Worm (Caenorhabditis elegans) whole organism, late embryonic: Measurements from ENCODE around the gene sop-2.

Experiments used
- K09A11.1 ChIP-seq: sonication (generic microtip); optimal IDR thresholded peaks from 2 replicates; lab custom pipeline; 2017; ENCODE audit warnings: antibody characterized with exemption, mild to moderate bottlenecking, missing genetic modification characterization, missing compliant biosample characterization; ENCODE audit not compliant: insufficient read depth
- ceh-14 ChIP-seq: sonication (generic microtip); optimal IDR thresholded peaks from 2 replicates; lab custom pipeline; 2016; ENCODE audit warnings: missing genotype, missing genetic modification characterization, missing compliant biosample characterization
- ceh-48 ChIP-seq: sonication (generic microtip); optimal IDR thresholded peaks from 2 replicates; lab custom pipeline; 2016; ENCODE audit warnings: missing genetic modification characterization, inconsistent platforms, missing compliant biosample characterization
- fkh-6 ChIP-seq: sonication (generic microtip); optimal IDR thresholded peaks from 2 replicates; lab custom pipeline; 2016; ENCODE audit warnings: missing genetic modification characterization, missing compliant biosample characterization
- nfya-1 ChIP-seq: sonication (generic microtip); optimal IDR thresholded peaks from 2 replicates; lab custom pipeline; 2017; ENCODE audit warnings: missing genetic modification characterization, mild to moderate bottlenecking, missing compliant biosample characterization, antibody characterized with exemption, moderate library complexity
- nhr-232 ChIP-seq: sonication (generic microtip); optimal IDR thresholded peaks from 2 replicates; lab custom pipeline; 2016; ENCODE audit warnings: missing genetic modification characterization, missing compliant biosample characterization
- pqm-1 ChIP-seq: sonication (generic microtip); optimal IDR thresholded peaks from 2 replicates; lab custom pipeline; 2016; ENCODE audit warnings: missing genetic modification characterization, missing compliant biosample characterization
- unc-3 ChIP-seq, 2 experiments: fragments of 200-800 bp in 1 of 2; sonication (Bioruptor generic) in 1 of 2; sonication (generic microtip) in 1 of 2; conservative IDR thresholded peaks in 1 of 2; optimal IDR thresholded peaks in 1 of 2; 2 replicates each; pipeline versions ENCODE4 v1.3.6 to Lab custom; 2016 to 2022; ENCODE audit warnings: missing compliant biosample characterization in 2 of 2, missing genetic modification characterization in 2 of 2, missing genetic modification reagents in 1 of 2

DNA sequence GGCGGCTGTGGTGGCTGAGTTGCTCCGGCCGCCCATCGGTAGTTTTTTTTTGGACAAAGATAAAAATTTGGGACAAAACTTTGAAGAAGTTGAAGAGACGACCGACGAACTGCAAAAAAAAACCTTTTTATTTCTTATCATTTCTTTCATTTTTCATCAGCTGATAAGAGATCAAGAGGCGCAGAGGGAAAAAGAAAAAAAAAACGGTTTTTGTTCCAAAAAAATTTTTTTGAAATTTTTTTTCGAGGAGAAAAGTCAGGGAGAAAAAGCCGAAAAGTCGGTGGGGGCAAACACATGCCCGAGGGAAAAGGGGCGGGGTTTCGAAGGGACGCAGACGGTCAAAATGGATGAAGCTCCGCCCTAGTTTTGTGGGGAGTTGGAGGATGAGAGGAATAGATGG is 12.4 kb downstream of the sop-2 start, which contains the start of gene ras-1:
- TF ChIP-seq pqm-1 (tag; lab: Kevin White, UChicago): no peak
- TF ChIP-seq fkh-6: no peak
- no peak for TF ChIP-seq nhr-232 (tag; lab: Kevin White, UChicago)
- no peak for TF ChIP-seq K09A11.1 (tag; lab: Kevin White, UChicago)
- no peak for TF ChIP-seq nfya-1 (tag; lab: Kevin White, UChicago)
- TF ChIP-seq ceh-48 (tag; lab: Kevin White, UChicago): no peak
- TF ChIP-seq ceh-14 (tag; lab: Kevin White, UChicago): no peak
- TF ChIP-seq unc-3 (GFP tag; conservative IDR thresholded peaks at IDR 0.05; lab: Robert Waterston, UW): no peak
- TF ChIP-seq unc-3 (tag; optimal IDR thresholded peaks at IDR 0.05; lab: Kevin White, UChicago): no peak
